Fruit fly (Drosophila melanogaster): Measurements from ENCODE around the gene CG8028.

Gene CG8028

DNA sequence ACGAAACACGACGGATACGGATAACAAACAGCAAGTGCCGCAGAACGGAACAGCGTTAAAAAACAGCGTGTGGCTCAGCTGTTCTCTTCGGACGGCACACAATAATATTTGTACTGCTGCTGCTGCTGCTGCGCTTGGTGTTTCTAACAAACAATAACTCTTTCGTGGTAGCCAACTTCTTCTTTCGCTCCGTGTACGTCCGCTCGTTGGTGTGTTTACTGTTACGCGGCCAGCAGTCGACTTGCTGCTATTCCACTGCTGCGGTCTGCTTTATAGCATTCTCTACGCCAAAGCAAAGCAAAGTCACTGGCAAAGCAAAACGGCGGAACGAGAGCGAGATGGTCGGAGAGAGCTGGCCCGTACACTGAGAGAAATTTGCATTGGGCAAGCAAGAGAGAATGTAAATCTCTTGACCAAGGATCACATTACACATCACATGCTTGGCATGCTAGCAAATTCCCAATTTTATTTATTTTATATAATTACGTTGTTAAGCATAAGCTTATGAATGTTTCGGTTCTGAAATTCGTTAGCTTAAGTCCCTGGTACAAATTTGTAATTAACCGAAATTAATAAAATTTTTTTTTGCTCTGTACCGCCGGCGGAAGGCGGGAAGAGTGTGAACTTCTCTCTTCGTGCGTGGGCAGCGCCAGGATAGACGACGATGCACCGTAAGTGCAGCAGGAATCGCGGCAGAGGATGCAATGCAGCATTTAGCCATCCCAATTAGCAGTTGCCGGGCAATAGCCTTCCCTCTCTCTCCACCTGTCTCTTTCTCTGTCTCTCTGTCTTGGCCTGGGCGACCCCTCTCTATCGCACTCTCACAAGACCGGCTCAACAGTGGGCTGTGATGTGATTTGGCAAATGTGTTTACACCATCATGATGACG is 41.9 kb upstream of the CG8028 start, which contains the start of gene out (continued):
- TF ChIP-seq CHES-1-like (GFP tag; optimal IDR thresholded peaks at IDR 0.05) (peak; percentile 75), seq (GFP tag; IDR thresholded peaks at IDR 0.05) (peak; percentile 96), salm (tag; optimal IDR thresholded peaks at IDR 0.05) (peak; percentile 92), fru (optimal IDR thresholded peaks at IDR 0.05) (no peak), ftz-f1 (GFP tag; optimal IDR thresholded peaks at IDR 0.05) (peak; percentile 33), fd3F (GFP tag; optimal IDR thresholded peaks at IDR 0.05) (peak; percentile 87), CG13296 (GFP tag; optimal IDR thresholded peaks at IDR 0.05) (peak; percentile 90), CG6854 (GFP tag; optimal IDR thresholded peaks at IDR 0.05) (peak; percentile 91), CG17912 (GFP tag; optimal IDR thresholded peaks at IDR 0.05) (peak; percentile 42), CG16863 (GFP tag; optimal IDR thresholded peaks at IDR 0.05) (peak; percentile 78), sisA (GFP tag; IDR thresholded peaks at IDR 0.05) (peak; percentile 93), schlank (tag; optimal IDR thresholded peaks at IDR 0.05) (peak; percentile 89), tx (GFP tag; optimal IDR thresholded peaks at IDR 0.05) (peak; percentile 65), Poxn (GFP tag; IDR thresholded peaks at IDR 0.05) (peak; percentile 67), Ssrp (tag; optimal IDR thresholded peaks at IDR 0.05) (peak; percentile 93), CG5180 (GFP tag; optimal IDR thresholded peaks at IDR 0.05) (peak; percentile 80), CG11560 (tag; IDR thresholded peaks at IDR 0.05) (peak; percentile 87), Bgb (GFP tag; IDR thresholded peaks at IDR 0.05; ENCODE audit: partially characterized antibody) (peak; percentile 42; the same call in 1 of the 2 replicates), CG43689 (GFP tag; IDR thresholded peaks at IDR 0.05) (peak; percentile 82), lov (optimal IDR thresholded peaks at IDR 0.05) (no peak), lov (GFP tag; IDR thresholded peaks at IDR 0.05) (peak; percentile 93), pb (GFP tag; optimal IDR thresholded peaks at IDR 0.05) (peak; percentile 72), dysf (GFP tag; IDR thresholded peaks at IDR 0.05) (peak; percentile 96), CG33557 (GFP tag; optimal IDR thresholded peaks at IDR 0.05) (peak; percentile 90), Spps (tag; optimal IDR thresholded peaks at IDR 0.05) (peak; percentile 92), bowl (GFP tag; IDR thresholded peaks at IDR 0.05) (peak; percentile 87), CG3065 (GFP tag; optimal IDR thresholded peaks at IDR 0.05) (peak; percentile 79), en (GFP tag; optimal IDR thresholded peaks at IDR 0.05) (peak; percentile 72), Hsf (GFP tag; optimal IDR thresholded peaks at IDR 0.05) (peak; percentile 91), gro (GFP tag; optimal IDR thresholded peaks at IDR 0.05) (peak; percentile 85), Drgx (GFP tag; IDR thresholded peaks at IDR 0.05) (peak; percentile 95), CG11247 (GFP tag; IDR thresholded peaks at IDR 0.05) (peak; percentile 88), danr (GFP tag; IDR thresholded peaks at IDR 0.05) (peak; percentile 91), Hr78 (GFP tag; optimal IDR thresholded peaks at IDR 0.05) (peak in 1 of 2 experiments; percentile 88), emc (GFP tag; optimal IDR thresholded peaks at IDR 0.05) (peak; percentile 54), CrebB (tag; optimal IDR thresholded peaks at IDR 0.05) (peak; percentile 86), CG9797 (GFP tag; optimal IDR thresholded peaks at IDR 0.05) (peak; percentile 41), CG5245 (GFP tag; optimal IDR thresholded peaks at IDR 0.05) (peak; percentile 89), Optix (GFP tag; IDR thresholded peaks at IDR 0.05) (peak; percentile 91), YL-1 (GFP tag; optimal IDR thresholded peaks at IDR 0.05) (peak; percentile 75), CG4707 (GFP tag; optimal IDR thresholded peaks at IDR 0.05) (peak; percentile 81), Kr (GFP tag; optimal IDR thresholded peaks at IDR 0.05) (peak; percentile 54), scrt (GFP tag; optimal IDR thresholded peaks at IDR 0.05) (peak; percentile 89), CG13775 (GFP tag; optimal IDR thresholded peaks at IDR 0.05) (peak; percentile 95), fd64A (GFP tag; optimal IDR thresholded peaks at IDR 0.05) (peak; percentile 70), aop (GFP tag; IDR thresholded peaks at IDR 0.05) (no peak), CG3847 (GFP tag; IDR thresholded peaks at IDR 0.05) (peak; percentile 94), CG31441 (GFP tag; IDR thresholded peaks at IDR 0.05) (peak; percentile 91), croc (GFP tag; conservative IDR thresholded peaks at IDR 0.05) (peak; percentile 94), gem (tag; optimal IDR thresholded peaks at IDR 0.05) (peak; percentile 97)
